Fruit fly (Drosophila melanogaster) ovary, adult (tissue): ENCODE results near the gene sud1.

Experiments used
- CG17801 ChIP-seq: fragments of 200-800 bp; optimal IDR thresholded peaks from 2 replicates; lab custom pipeline; 2019; ENCODE audit warnings: missing biosample characterization, mild to moderate bottlenecking, missing genetic modification characterization, moderate library complexity; ENCODE audit not compliant: partially characterized antibody

Gene sud1

DNA sequence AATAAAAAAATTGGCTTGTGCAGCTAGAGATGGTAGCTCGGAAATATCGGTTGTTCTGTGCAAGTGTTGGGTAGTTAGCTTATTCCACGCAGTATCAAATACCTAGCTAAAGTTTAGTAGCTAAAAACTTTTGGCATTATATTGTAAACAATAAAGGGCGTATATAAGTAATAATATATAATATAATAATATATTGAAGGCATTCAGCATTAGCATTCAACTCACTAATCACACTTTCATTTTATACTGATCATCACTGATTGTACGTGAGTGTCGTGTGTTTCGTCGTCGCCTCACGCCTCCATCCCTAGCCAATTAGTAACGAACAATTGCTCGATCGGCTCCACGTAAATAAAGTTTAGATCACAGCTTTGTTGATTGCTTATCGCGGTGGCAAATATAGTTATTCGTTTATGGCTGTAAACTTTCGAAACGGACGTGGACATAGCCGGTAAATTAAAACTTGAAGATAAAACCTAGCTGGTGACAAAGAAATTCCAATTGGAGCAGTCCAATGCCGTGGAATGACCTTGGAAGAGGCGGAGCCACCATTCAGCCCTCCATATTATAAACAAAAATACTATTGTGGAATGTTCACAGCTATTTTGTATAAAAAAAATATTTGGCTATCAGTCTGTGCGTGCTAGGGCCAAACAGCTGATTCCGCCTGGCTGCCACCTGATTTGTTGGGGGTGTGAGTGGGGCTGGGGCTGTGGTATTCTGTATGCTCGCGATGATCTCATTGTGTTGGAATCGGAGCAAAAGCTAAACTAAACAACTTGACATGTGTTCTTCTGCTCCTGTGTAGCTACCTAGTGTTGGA, at the start of gene sud1, which contains the start of the genes PIG-S and CG11168:
sud1 (minus strand) TSS at position 51 of the 823 bp plus-strand sequence.
PIG-S (minus strand) TSS at position 51 of the 823 bp plus-strand sequence.
CG11168 (plus strand) TSS at position 293 of the 823 bp plus-strand sequence.
- peak; percentile 58 for TF ChIP-seq CG17801

DNA sequence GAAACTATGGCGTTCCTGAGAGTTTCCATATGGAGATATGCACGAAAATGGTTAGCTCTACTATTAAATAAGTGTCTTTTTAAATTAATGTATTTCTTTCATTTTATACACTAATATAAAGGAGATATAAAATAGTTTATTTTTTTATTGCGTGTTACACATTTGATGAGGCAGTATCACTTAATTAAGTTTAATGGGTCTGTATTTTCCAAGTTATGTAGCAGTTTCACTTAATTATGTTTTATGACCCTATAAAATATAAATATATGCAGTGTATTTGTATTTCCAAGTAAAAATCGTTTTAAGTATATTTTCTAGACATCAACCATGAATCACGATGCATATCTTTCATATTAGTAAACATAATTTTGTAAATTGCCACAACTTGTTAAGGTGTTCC, 48.9 kb upstream of the sud1 start:
- no peak for TF ChIP-seq CG17801

DNA sequence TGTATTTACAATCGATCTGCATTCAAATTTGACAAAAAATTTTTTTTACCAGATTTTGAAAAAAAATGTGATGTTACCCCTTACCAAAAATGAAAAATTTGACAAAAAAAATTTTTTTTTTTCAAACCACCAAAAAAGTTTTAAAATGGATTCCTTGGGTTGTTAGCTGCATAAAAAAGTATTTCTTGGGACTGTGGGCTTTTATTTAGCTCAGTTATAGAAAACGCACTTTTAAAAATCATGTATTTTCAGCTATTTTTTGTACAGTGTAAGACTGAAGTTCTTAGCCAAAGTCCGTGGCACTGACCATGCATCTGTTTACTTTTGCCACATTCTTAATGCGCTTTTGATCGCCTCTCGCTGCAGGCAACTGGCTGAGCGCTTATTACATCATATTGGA, 47.7 kb upstream of the sud1 start:
- no peak for TF ChIP-seq CG17801

DNA sequence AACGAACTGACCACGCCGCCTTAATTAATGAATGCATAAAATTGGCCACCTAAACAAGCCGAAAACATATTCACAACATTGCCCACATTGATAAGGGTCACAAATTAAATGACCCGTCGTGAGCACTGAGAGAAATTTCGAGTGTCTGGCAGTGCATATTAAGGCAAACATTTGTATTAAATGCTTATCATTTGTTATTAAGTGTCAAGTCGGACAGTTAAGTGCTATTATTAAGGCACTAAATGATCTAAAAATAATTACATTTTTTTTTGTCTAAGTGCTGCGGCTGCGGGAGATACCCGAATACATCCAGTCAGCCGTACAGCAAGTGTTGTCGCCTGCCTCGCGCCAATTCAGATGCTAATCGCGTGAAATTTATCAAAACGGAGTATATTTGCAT, 44.8 kb upstream of the sud1 start:
- TF ChIP-seq CG17801 = no peak

DNA sequence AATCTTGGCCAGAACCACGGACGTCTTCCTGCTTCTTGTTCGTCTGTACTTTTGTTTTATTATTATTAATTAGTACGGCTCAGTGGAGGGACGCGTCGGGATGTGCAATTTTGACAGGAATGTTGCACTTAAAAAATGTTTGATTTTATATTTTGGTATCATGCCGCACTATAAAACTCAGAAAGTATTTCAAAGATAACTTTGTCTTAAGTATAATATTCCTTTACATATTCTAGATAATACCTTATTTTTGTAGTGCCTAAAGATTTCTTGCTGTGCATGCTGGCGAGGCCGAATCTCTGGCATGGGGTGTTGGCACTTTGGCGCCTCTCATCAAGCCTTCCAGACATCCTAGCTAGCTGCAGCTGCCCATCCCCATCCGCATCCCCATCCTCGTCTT, 35.5 kb upstream of the sud1 start:
- no peak for TF ChIP-seq CG17801

DNA sequence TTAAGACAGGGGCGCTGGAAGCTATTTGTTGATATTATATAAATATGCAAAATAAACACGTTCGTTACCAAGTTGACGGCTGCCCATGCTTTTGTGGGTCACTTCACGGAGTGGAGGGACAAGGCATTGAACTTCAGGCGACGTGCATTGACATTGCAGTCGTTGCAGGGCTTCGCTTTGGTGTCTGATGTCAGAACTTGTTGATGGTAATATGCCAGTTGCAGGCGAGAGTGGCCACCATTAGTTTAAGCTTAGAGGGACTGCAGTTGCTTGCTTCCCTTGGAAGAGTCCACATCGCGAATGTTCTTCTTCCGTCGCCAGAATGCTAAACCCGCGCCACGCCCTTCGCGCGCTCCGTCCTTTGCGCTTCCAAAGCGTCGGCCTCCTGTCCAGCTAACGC, 29.7 kb upstream of the sud1 start, which contains the start of gene mah:
mah (plus strand) TSS at position 301 of the 400 bp plus-strand sequence.
- no peak for TF ChIP-seq CG17801

DNA sequence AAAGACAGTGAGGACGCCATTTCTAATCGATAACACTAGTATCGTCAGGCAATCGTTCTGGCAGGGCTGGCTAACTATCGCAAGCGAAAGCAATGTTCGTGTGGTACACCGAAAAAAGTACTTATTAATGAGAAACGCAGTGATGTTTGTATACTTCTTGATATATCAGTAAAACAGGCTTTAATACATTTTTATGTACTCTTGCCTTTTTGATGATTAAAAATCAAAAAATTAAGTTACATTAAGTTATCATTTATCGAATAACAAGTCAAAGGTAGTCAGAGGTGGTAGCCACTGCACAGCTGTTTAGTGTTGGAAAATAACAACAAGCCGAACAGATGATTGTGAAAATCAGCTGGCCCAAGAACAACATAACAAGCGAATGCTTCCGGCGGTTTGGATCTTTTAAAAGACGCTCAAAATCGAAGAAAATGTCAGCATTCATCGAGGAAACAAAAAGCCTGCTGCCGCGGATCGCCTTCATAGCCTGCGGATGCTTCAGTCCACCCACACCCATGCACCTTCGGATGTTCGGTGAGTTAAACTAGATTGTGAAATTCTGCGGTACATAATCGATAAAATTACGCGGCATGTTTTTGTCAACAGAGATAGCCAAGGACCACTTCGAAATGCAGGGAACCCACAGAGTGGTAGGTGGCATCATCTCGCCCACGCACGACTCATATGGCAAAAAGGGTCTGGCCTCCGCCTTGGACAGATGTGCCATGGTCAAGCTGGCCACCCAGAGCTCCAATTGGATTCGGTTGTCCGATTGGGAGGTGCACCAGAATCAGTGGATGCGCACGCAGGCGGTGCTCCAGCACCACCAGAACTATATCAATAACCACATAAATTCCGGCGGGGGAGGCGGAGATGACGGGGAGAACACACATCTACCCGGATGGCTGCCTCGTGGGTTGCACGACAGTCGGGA, 27.5 kb upstream of the sud1 start, which contains the start of the genes ssh and Nmnat:
ssh (minus strand) TSS at position 37 of the 934 bp plus-strand sequence.
Nmnat (plus strand) TSS at position 318 of the 934 bp plus-strand sequence.
- TF ChIP-seq CG17801 = peak; percentile 72

DNA sequence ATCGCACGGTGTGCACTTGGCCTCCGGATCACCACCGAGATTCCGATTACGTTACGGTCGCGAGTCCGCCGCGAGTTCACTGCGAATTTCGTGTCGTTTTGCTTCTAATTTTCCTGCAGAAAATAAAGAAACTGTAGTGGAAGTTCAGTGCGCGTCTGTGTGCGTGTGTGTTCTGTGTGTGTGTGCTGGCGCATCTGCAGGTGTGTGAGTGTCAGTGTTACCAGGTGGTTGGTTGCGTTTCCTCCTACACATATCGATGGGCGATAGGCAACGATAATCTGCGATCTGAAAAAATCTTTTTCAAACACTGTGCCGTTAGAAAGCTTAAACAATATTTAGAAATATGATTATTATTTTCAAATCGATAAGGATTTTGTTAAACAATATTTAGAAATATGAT, 20.4 kb upstream of the sud1 start, which contains the start of gene Osbp:
Osbp (minus strand) TSS at position 174 of the 400 bp plus-strand sequence.
- TF ChIP-seq CG17801 = peak; percentile 18

DNA sequence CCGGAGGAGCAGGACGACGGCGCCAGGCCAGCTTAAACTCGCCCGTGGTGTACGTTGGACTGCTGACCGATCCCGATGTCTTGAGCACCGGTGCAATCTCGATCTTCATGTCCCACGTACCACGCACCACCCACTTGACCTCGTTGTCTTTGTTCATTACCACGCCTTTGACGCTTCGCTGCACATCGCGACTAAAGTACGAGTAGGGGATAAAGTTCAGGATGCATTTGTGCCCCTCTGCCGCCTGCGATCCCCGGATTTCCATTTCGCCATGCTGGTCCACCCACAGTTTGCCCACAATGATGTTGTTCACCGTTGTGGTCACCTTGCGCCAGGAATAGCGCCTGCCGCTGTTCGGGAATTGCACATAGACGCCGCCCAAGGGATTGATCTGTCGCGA, 18.1 kb upstream of the sud1 start:
- no peak for TF ChIP-seq CG17801

DNA sequence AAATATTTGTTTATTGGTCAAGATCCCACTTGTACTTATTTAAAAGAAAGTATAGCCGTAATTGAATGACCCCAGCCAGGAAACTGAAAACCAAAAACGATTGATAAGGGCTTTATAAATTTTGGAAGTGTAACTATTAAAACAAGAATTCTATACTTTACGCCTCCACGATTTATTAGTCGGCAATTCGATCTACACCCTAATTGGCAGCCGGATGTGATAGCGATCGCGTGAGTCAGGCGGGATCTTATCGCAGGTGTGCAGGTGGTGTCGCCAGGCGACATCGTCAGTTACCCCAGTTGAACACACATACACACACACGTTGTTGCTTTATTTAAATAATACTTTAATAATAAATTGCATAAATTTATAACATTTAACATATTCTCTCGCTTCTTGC, 16.9 kb upstream of the sud1 start:
- no peak for TF ChIP-seq CG17801

DNA sequence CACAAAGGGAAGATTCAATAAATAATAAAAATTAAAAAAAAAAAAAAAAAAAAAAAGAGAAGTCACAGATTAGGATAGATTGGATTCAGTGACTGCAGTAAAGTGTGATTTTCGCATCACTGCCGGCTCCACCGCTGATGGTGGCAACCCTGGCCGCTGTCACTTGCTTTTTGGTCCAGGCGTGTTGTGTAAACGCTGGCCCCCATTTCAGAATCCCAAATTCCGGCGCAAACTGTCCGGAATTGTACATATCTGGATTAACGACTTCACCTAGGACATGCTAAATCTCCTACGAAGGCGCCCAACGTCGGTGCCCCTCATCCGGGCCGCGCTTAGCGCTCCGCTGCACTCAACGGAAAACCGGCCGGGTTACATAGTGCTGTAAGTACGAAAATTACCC, 14.2 kb upstream of the sud1 start, which contains the start of gene CG11771:
CG11771 (plus strand) TSS at position 155 of the 400 bp plus-strand sequence.
- no peak for TF ChIP-seq CG17801

DNA sequence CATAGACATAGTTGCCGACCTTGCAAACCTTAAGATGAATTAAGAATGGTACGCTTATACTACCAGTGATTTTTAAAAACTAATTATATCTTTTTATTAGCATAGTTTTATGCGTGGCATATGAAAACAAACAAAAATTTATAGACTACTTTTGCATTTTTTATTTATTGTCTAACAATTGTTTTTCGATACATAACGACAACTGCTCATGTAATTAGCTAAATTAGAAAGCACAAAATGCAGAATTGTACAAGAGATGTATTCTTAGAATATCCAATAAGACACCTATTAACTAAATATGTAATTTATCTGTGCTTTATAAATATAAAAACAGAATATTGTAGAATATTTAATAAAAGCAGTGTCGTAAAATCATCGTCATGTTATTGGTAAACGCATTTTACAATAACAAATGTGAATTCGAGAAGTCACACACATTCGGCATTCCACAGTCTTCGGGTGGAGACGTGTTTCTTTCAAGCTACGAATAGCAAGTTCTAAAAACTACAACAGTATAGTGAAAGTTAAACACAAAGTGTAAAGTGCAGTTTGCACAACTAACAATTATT, 9.2 kb upstream of the sud1 start:
- no peak for TF ChIP-seq CG17801

DNA sequence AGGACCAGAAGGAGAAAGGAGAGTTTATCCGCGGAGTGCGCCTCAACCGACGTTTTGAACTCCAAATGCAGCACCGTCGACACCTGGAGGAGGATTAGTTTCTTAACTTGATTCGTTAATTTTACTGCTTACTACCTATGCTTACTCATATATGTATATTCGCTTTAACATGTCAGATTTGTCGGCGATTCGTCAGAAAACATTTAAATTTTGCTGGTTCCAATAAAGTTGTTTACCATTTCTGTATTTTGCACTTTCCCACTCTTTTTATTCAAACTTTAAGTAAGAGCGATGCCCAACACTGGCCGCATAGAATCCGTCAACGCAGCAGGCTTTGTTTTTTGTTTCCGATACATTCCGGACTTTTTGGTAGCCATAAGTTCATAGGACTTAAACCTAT, 7.3 kb upstream of the sud1 start, which contains the start of gene Trf4-2:
Trf4-2 (plus strand) TSS at position 301 of the 400 bp plus-strand sequence.
- TF ChIP-seq CG17801 = no peak

DNA sequence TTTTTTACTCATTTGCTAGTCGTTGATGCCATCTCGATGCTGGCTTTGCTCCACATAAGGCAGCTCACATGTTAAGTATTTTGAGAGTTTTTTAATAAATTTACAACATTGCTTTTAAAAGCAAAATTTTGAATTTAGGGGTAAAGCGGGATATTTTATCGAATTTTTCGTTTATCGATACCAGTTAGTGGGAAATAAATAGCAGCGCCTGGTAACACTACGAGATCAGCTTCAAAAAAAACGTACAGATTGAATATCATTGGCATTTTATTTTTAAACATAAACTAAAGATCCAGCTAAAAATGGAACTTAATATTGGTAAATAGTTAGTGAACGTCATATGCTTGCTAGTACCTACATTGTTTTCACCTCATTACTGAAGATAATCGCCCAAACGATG, 4.6 kb upstream of the sud1 start, which contains the start of gene Mink:
Mink (plus strand) TSS at position 204 of the 400 bp plus-strand sequence.
- TF ChIP-seq CG17801 = no peak

DNA sequence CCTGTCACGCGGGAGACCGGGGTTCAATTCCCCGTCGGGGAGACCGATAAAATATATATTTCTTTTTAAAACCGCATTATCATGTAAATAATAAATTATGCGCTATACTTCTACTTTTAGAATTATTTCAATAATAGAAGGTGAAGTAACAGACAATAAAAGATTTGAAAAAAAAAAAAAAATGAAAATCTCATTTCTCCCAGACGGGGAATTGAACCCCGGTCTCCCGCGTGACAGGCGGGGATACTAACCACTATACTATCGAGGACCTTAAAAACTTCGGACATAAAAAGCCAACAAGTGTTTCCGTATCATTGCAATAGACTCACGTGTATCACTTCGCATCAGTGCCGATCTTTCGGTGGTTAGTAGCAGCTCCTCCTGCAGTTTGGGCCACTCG, 2.8 kb downstream of the sud1 start:
- TF ChIP-seq CG17801 = no peak

DNA sequence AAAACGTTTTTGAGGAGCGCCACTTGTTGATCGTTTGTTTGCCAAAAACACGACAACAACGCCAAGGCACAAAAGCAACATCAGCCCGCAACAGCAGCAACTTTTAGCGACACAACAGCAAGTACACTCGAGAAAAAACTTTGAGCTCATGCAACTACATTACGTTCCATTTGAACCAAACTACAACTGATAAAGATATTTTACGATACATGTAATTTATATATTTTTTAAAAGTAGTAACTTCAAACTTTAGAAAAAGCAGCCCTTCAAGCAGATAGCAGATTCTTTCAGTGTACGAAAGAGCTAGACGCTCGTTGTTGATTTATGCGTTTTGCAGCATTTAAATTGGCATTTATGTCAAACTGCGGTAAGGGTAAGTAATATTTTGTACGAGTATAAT, 7.6 kb downstream of the sud1 start:
- TF ChIP-seq CG17801 = no peak
